Fruit fly (Drosophila melanogaster) whole organism, embryonic: ENCODE data around the gene CG12592.

Source experiments
- ATbp ChIP-seq: fragments of 200-800 bp; sonication (Bioruptor generic); optimal IDR thresholded peaks from 2 replicates; lab custom pipeline; 2017; ENCODE audit warnings: missing biosample characterization, mild to moderate bottlenecking, missing genetic modification characterization, missing genetic modification reagents
- BEAF-32 ChIP-seq: fragments of 200-800 bp; sonication (Bioruptor generic); optimal IDR thresholded peaks from 3 replicates; lab custom pipeline; 2017; ENCODE audit warnings: missing biosample characterization, missing genetic modification characterization, mild to moderate bottlenecking, moderate library complexity, missing genetic modification reagents
- CG10274 ChIP-seq: fragments of 200-800 bp; sonication (Bioruptor generic); optimal IDR thresholded peaks from 3 replicates; lab custom pipeline; 2017; ENCODE audit warnings: missing biosample characterization, mild to moderate bottlenecking, missing genetic modification characterization
- CG10462 ChIP-seq: fragments of 200-800 bp; sonication (Bioruptor generic); optimal IDR thresholded peaks from 2 replicates; lab custom pipeline; 2016; ENCODE audit warnings: missing biosample characterization, missing genetic modification characterization
- CG10979 ChIP-seq: fragments of 200-800 bp; sonication (Bioruptor generic); optimal IDR thresholded peaks from 2 replicates; lab custom pipeline; 2018; ENCODE audit warnings: missing biosample characterization, mild to moderate bottlenecking, missing genetic modification characterization, moderate library complexity
- CG12299 ChIP-seq: fragments of 200-800 bp; sonication (Bioruptor generic); optimal IDR thresholded peaks from 2 replicates; lab custom pipeline; 2018; ENCODE audit warnings: missing biosample characterization, mild to moderate bottlenecking, missing genetic modification characterization
- CG12659 ChIP-seq: fragments of 200-800 bp; sonication (Bioruptor generic); optimal IDR thresholded peaks from 3 replicates; lab custom pipeline; 2017; ENCODE audit warnings: mild to moderate bottlenecking, missing biosample characterization, missing genetic modification reagents, missing genetic modification characterization
- CG14014 ChIP-seq: fragments of 200-800 bp; sonication (Bioruptor generic); IDR thresholded peaks from 2 replicates; pipeline ENCODE4 v1.3.6; 2022; ENCODE audit warnings: missing biosample characterization, missing genetic modification characterization
- CG15073 ChIP-seq: fragments of 200-800 bp; sonication (Bioruptor generic); optimal IDR thresholded peaks from 2 replicates; lab custom pipeline; 2016; ENCODE audit warnings: missing biosample characterization, missing genetic modification characterization
- CG1602 ChIP-seq: fragments of 200-800 bp; sonication (Bioruptor generic); optimal IDR thresholded peaks from 3 replicates; lab custom pipeline; 2016; ENCODE audit warnings: missing biosample characterization, missing genetic modification characterization
- CG1647 ChIP-seq: fragments of 200-800 bp; sonication (Bioruptor generic); optimal IDR thresholded peaks from 3 replicates; lab custom pipeline; 2016; ENCODE audit warnings: missing biosample characterization, missing genetic modification characterization
- CG17361 ChIP-seq: fragments of 200-800 bp; sonication (Bioruptor generic); IDR thresholded peaks from 3 replicates; pipeline ENCODE4 v1.3.6; 2022; ENCODE audit warnings: missing biosample characterization, missing genetic modification characterization
- CG17385 ChIP-seq: fragments of 200-800 bp; sonication (Bioruptor generic); optimal IDR thresholded peaks from 3 replicates; lab custom pipeline; 2018; ENCODE audit warnings: missing biosample characterization, mild to moderate bottlenecking, missing genetic modification characterization
- CG2712 ChIP-seq: fragments of 200-800 bp; optimal IDR thresholded peaks from 3 replicates; lab custom pipeline; 2019; ENCODE audit warnings: missing biosample characterization, mild to moderate bottlenecking, missing genetic modification characterization, moderate library complexity
- CG31441 ChIP-seq: fragments of 200-800 bp; sonication (Bioruptor generic); IDR thresholded peaks from 2 replicates; pipeline ENCODE4 v1.3.6; 2022; ENCODE audit warnings: missing biosample characterization, missing genetic modification characterization
- CG33557 ChIP-seq: fragments of 200-800 bp; sonication (Bioruptor generic); optimal IDR thresholded peaks from 2 replicates; lab custom pipeline; 2019; ENCODE audit warnings: missing biosample characterization, mild to moderate bottlenecking, missing genetic modification characterization, moderate library complexity
- CG34224 ChIP-seq: fragments of 200-800 bp; sonication (Bioruptor generic); IDR thresholded peaks from 3 replicates; pipeline ENCODE4 v1.3.6; 2022; ENCODE audit warnings: missing biosample characterization, missing genetic modification characterization; ENCODE audit not compliant: partially characterized antibody
- CG42726 ChIP-seq: fragments of 200-800 bp; sonication (Bioruptor generic); IDR thresholded peaks from 2 replicates; pipeline ENCODE4 v1.3.6; 2022; ENCODE audit warnings: missing biosample characterization, missing genetic modification characterization; ENCODE audit not compliant: partially characterized antibody
- CG4282 ChIP-seq: fragments of 200-800 bp; sonication (Bioruptor generic); optimal IDR thresholded peaks from 2 replicates; lab custom pipeline; 2016; ENCODE audit warnings: missing biosample characterization, missing genetic modification characterization
- CG7786 ChIP-seq: fragments of 200-800 bp; sonication (Bioruptor generic); optimal IDR thresholded peaks from 2 replicates; lab custom pipeline; 2016; ENCODE audit warnings: missing biosample characterization, missing genetic modification characterization
- CG7987 ChIP-seq: fragments of 200-800 bp; sonication (Bioruptor generic); optimal IDR thresholded peaks from 2 replicates; lab custom pipeline; 2018; ENCODE audit warnings: missing biosample characterization, mild to moderate bottlenecking, missing genetic modification characterization, moderate library complexity
- CG9609 ChIP-seq: fragments of 200-800 bp; sonication (Bioruptor generic); optimal IDR thresholded peaks from 3 replicates; lab custom pipeline; 2016; ENCODE audit warnings: missing biosample characterization, missing genetic modification characterization
- CG9932 ChIP-seq: fragments of 200-800 bp; sonication (Bioruptor generic); IDR thresholded peaks from 2 replicates; pipeline ENCODE4 v1.3.6; 2022; ENCODE audit warnings: missing biosample characterization, missing genetic modification characterization
- Doc3 ChIP-seq: fragments of 200-800 bp; sonication (Bioruptor generic); IDR thresholded peaks from 3 replicates; pipeline ENCODE4 v1.3.6; 2022; ENCODE audit warnings: missing biosample characterization, missing genetic modification characterization; ENCODE audit not compliant: partially characterized antibody
- Dp ChIP-seq: fragments of 200-800 bp; sonication (Bioruptor generic); optimal IDR thresholded peaks from 2 replicates; lab custom pipeline; 2018; ENCODE audit warnings: missing biosample characterization, mild to moderate bottlenecking, missing genetic modification characterization, moderate library complexity
- Eip74EF ChIP-seq, 2 experiments: fragments of 200-800 bp in 1 of 2; fragments of >200 bp in 1 of 2; sonication (Bioruptor generic) in 1 of 2; optimal IDR thresholded peaks; 2 replicates each; lab custom pipeline; 2017 to 2019; ENCODE audit warnings: missing biosample characterization in 2 of 2, missing genetic modification characterization in 2 of 2, mild to moderate bottlenecking in 1 of 2, moderate library complexity in 1 of 2
- Elba2 ChIP-seq: fragments of 200-800 bp; sonication (Bioruptor generic); optimal IDR thresholded peaks from 3 replicates; lab custom pipeline; 2016; ENCODE audit warnings: missing biosample characterization, missing genetic modification characterization
- HmgD ChIP-seq: fragments of 200-800 bp; sonication (Bioruptor generic); optimal IDR thresholded peaks from 3 replicates; lab custom pipeline; 2016; ENCODE audit warnings: missing biosample characterization, missing genetic modification characterization
- Mad ChIP-seq: fragments of 200-800 bp; sonication (Bioruptor generic); optimal IDR thresholded peaks from 2 replicates; lab custom pipeline; 2016; ENCODE audit warnings: missing biosample characterization, missing genetic modification characterization
- abd-A ChIP-seq: fragments of 200-800 bp; sonication (Bioruptor generic); optimal IDR thresholded peaks from 3 replicates; lab custom pipeline; 2019; ENCODE audit warnings: missing biosample characterization, mild to moderate bottlenecking, missing genetic modification characterization, moderate library complexity
- cato ChIP-seq: fragments of 200-800 bp; sonication (Bioruptor generic); optimal IDR thresholded peaks from 2 replicates; lab custom pipeline; 2016; ENCODE audit warnings: missing biosample characterization, missing genetic modification characterization, borderline replicate concordance
- chm ChIP-seq: fragments of 200-800 bp; sonication (Bioruptor generic); IDR thresholded peaks from 2 replicates; pipeline ENCODE4 v1.3.6; 2022; ENCODE audit warnings: missing biosample characterization, missing genetic modification characterization
- dm ChIP-seq: fragments of 200-800 bp; sonication (Bioruptor generic); optimal IDR thresholded peaks from 3 replicates; lab custom pipeline; 2016; ENCODE audit warnings: missing biosample characterization, missing genetic modification characterization
- eve ChIP-seq, 2 experiments: fragments of >200 bp; optimal IDR thresholded peaks; 2 replicates each; lab custom pipeline; 2017; ENCODE audit warnings: missing biosample characterization in 2 of 2, missing genetic modification characterization in 2 of 2
- grau ChIP-seq: fragments of 200-800 bp; optimal IDR thresholded peaks from 3 replicates; lab custom pipeline; 2019; ENCODE audit warnings: missing biosample characterization, mild to moderate bottlenecking, missing genetic modification characterization, moderate library complexity
- kay ChIP-seq: fragments of 200-800 bp; sonication (Bioruptor generic); optimal IDR thresholded peaks from 2 replicates; lab custom pipeline; 2016; ENCODE audit warnings: missing biosample characterization, missing genetic modification characterization
- nerfin-2 ChIP-seq: fragments of 200-800 bp; sonication (Bioruptor generic); IDR thresholded peaks from 2 replicates; pipeline ENCODE4 v1.3.6; 2022; ENCODE audit warnings: missing biosample characterization, missing genetic modification characterization; ENCODE audit not compliant: partially characterized antibody
- oc ChIP-seq: fragments of 200-800 bp; sonication (Bioruptor generic); optimal IDR thresholded peaks from 2 replicates; lab custom pipeline; 2018; ENCODE audit warnings: missing biosample characterization, mild to moderate bottlenecking, missing genetic modification characterization, moderate library complexity
- pho ChIP-seq: fragments of 200-800 bp; sonication (Bioruptor generic); optimal IDR thresholded peaks from 2 replicates; lab custom pipeline; 2016; ENCODE audit warnings: missing biosample characterization, missing genetic modification characterization
- pros ChIP-seq: fragments of 200-800 bp; sonication (Bioruptor generic); optimal IDR thresholded peaks from 3 replicates; lab custom pipeline; 2019; ENCODE audit warnings: missing biosample characterization, mild to moderate bottlenecking, missing genetic modification characterization, moderate library complexity
- psq ChIP-seq: fragments of 200-800 bp; sonication (Bioruptor generic); optimal IDR thresholded peaks from 2 replicates; lab custom pipeline; 2017; ENCODE audit warnings: missing biosample characterization, missing genetic modification characterization
- pzg ChIP-seq: fragments of 200-800 bp; sonication (Bioruptor generic); optimal IDR thresholded peaks from 3 replicates; lab custom pipeline; 2018; ENCODE audit warnings: missing biosample characterization, mild to moderate bottlenecking, missing genetic modification characterization, moderate library complexity
- slou ChIP-seq: fragments of 200-800 bp; sonication (Bioruptor generic); optimal IDR thresholded peaks from 3 replicates; lab custom pipeline; 2016; ENCODE audit warnings: missing biosample characterization, missing genetic modification characterization
- so ChIP-seq: fragments of 200-800 bp; sonication (Bioruptor generic); IDR thresholded peaks from 3 replicates; pipeline ENCODE4 v1.3.6; 2022; ENCODE audit warnings: missing biosample characterization, missing genetic modification characterization
- sug ChIP-seq: fragments of 200-800 bp; optimal IDR thresholded peaks from 2 replicates; lab custom pipeline; 2019; ENCODE audit warnings: missing biosample characterization, mild to moderate bottlenecking, missing genetic modification characterization, moderate library complexity
- tna ChIP-seq: fragments of 200-800 bp; sonication (Bioruptor generic); IDR thresholded peaks from 2 replicates; pipeline ENCODE4 v1.3.6; 2022; ENCODE audit warnings: missing biosample characterization, missing genetic modification characterization; ENCODE audit not compliant: partially characterized antibody
- tup ChIP-seq: fragments of 200-800 bp; sonication (Bioruptor generic); optimal IDR thresholded peaks from 2 replicates; lab custom pipeline; 2016; ENCODE audit warnings: missing biosample characterization, mild to moderate bottlenecking, missing genetic modification characterization, moderate library complexity
- vnd ChIP-seq: fragments of 200-800 bp; sonication (Bioruptor generic); IDR thresholded peaks from 3 replicates; pipeline ENCODE4 v1.3.6; 2022; ENCODE audit warnings: missing biosample characterization, missing genetic modification characterization; ENCODE audit not compliant: partially characterized antibody
- vvl ChIP-seq: fragments of 200-800 bp; sonication (Bioruptor generic); IDR thresholded peaks from 2 replicates; pipeline ENCODE4 v1.3.6; 2022; ENCODE audit warnings: missing biosample characterization, missing genetic modification characterization
- zfh2 ChIP-seq: fragments of 200-800 bp; sonication (Bioruptor generic); optimal IDR thresholded peaks from 2 replicates; lab custom pipeline; 2016; ENCODE audit warnings: missing biosample characterization, missing genetic modification characterization

CG12592 gene

dm6 chr3R:10332823-10333263 lies 5.3 kb upstream of the CG12592 start, which contains the start of gene sle (continued):
- peak; percentile 76 for TF ChIP-seq CG17361
- TF ChIP-seq BEAF-32: peak; percentile 61
- peak; percentile 61 for TF ChIP-seq CG2712 (tag; lab: Kevin White, UChicago)
- TF ChIP-seq CG17385: peak; percentile 78
- no peak for TF ChIP-seq chm
- TF ChIP-seq nerfin-2 (GFP tag; lab: Robert Waterston, UW): no peak
- TF ChIP-seq CG1602 (GFP tag; lab: Kevin White, UChicago): peak; percentile 43
- TF ChIP-seq HmgD (GFP tag; lab: Kevin White, UChicago): peak; percentile 24
- TF ChIP-seq CG15073 (GFP tag; lab: Kevin White, UChicago): no peak
- peak; percentile 53 for TF ChIP-seq grau (tag; lab: Kevin White, UChicago)
- peak; percentile 33 for TF ChIP-seq CG33557 (GFP tag; lab: Kevin White, UChicago)
- peak; percentile 28 for TF ChIP-seq CG10979 (tag; lab: Kevin White, UChicago)
- peak; percentile 71 for TF ChIP-seq CG9609 (GFP tag; lab: Kevin White, UChicago)
- peak; percentile 65 for TF ChIP-seq pho (GFP tag; lab: Kevin White, UChicago)
- TF ChIP-seq CG12659 (GFP tag; lab: Kevin White, UChicago): peak; percentile 65
- no peak for TF ChIP-seq slou (GFP tag; lab: Kevin White, UChicago)
- no peak for TF ChIP-seq Eip74EF (GFP tag; optimal IDR thresholded peaks at IDR 0.05; lab: Kevin White, UChicago)
- peak; percentile 42; the same call in 1 of the 3 replicates for TF ChIP-seq CG34224 (GFP tag; lab: Robert Waterston, UW)
- TF ChIP-seq CG12299 (tag; lab: Kevin White, UChicago): no peak
- peak; percentile 64 for TF ChIP-seq CG7786
- TF ChIP-seq sug (tag; lab: Kevin White, UChicago): peak; percentile 62
- TF ChIP-seq psq: no peak
- peak; percentile 61 for TF ChIP-seq CG9932 (GFP tag; lab: Robert Waterston, UW)
- TF ChIP-seq eve (GFP tag; optimal IDR thresholded peaks at IDR 0.05; lab: Kevin White, UChicago): no peak
- TF ChIP-seq vvl (GFP tag; lab: Robert Waterston, UW): peak; percentile 31; the same call in 1 of the 2 replicates
- no peak for TF ChIP-seq kay (GFP tag; lab: Kevin White, UChicago)
- TF ChIP-seq abd-A (tag; lab: Kevin White, UChicago): no peak
- TF ChIP-seq vnd: peak; percentile 38; the same call in 2 of the 3 replicates
- no peak for TF ChIP-seq CG7987
- TF ChIP-seq CG10274: no peak
- no peak for TF ChIP-seq oc (tag; lab: Kevin White, UChicago)
- no peak for TF ChIP-seq tna (GFP tag; lab: Robert Waterston, UW)
- peak; percentile 8 for TF ChIP-seq pros (GFP tag; lab: Kevin White, UChicago)
- TF ChIP-seq ATbp: no peak
- TF ChIP-seq pzg: peak; percentile 67
- TF ChIP-seq CG42726 (GFP tag; lab: Robert Waterston, UW): no peak
- TF ChIP-seq Dp: peak; percentile 82
- TF ChIP-seq cato (GFP tag; lab: Kevin White, UChicago): peak; percentile 7
- peak; percentile 35 for TF ChIP-seq CG1647 (GFP tag; lab: Kevin White, UChicago)
- TF ChIP-seq CG4282: peak; percentile 56
- peak; percentile 57 for TF ChIP-seq zfh2 (GFP tag; lab: Kevin White, UChicago)
- TF ChIP-seq dm (GFP tag; lab: Kevin White, UChicago): peak; percentile 79
- peak; percentile 14 for TF ChIP-seq Elba2 (GFP tag; lab: Kevin White, UChicago)
- no peak for TF ChIP-seq CG14014 (GFP tag; lab: Robert Waterston, UW)
- no peak for TF ChIP-seq CG31441 (GFP tag; lab: Robert Waterston, UW)
- peak; percentile 27 for TF ChIP-seq CG10462 (GFP tag; lab: Kevin White, UChicago)
- peak; percentile 67 for TF ChIP-seq Mad (GFP tag; lab: Kevin White, UChicago)
- peak; percentile 50 for TF ChIP-seq tup (GFP tag; lab: Kevin White, UChicago)
- peak; percentile 43; the same call in 1 of the 3 replicates for TF ChIP-seq Doc3 (GFP tag; lab: Robert Waterston, UW)
- no peak for TF ChIP-seq so
